Worm (Caenorhabditis elegans): ENCODE measurements around the gene C55A6.7.

DNA sequence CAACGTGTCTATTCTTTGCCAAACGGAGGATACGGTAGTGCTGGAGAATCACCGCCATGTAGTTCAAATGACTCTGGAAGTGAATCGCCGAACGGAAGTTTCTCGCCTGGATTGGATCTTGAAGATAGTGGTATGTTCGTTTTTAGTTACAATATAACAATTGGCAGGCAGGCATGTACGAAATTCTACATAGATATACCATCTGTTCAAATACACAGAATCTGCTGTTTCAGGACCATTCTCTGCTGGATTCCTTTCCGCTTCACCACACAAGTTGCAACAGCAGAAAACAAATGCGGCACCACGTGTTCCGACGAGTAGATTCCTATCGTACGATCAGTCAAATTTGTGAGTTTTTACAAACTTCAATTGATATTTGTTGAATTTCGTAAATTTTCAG lies 19.2 kb upstream of the C55A6.7 start:
- no peak for TF ChIP-seq T26A8.4 (GFP tag; IDR thresholded peaks at IDR 0.05)
- no peak for TF ChIP-seq nhr-10 (tag; optimal IDR thresholded peaks at IDR 0.05)
- no peak for TF ChIP-seq snpc-4 (tag; optimal IDR thresholded peaks at IDR 0.05)
- TF ChIP-seq ZK546.5 (tag; optimal IDR thresholded peaks at IDR 0.05): no peak
- no peak for TF ChIP-seq lin-29 (GFP tag; IDR thresholded peaks at IDR 0.05)
- no peak for TF ChIP-seq saeg-2 (GFP tag; IDR thresholded peaks at IDR 0.05)
- no peak for TF ChIP-seq nhr-11 (tag; optimal IDR thresholded peaks at IDR 0.05)
- TF ChIP-seq skn-1 (tag; optimal IDR thresholded peaks at IDR 0.05): peak; percentile 15
- TF ChIP-seq hlh-11 (tag; optimal IDR thresholded peaks at IDR 0.05): no peak
- no peak for TF ChIP-seq Y75B8A.6 (GFP tag; IDR thresholded peaks at IDR 0.05)
- TF ChIP-seq F44E2.7 (GFP tag; IDR thresholded peaks at IDR 0.05): no peak
